Fruit fly (Drosophila melanogaster): ENCODE data around the gene CG31823.

DNA sequence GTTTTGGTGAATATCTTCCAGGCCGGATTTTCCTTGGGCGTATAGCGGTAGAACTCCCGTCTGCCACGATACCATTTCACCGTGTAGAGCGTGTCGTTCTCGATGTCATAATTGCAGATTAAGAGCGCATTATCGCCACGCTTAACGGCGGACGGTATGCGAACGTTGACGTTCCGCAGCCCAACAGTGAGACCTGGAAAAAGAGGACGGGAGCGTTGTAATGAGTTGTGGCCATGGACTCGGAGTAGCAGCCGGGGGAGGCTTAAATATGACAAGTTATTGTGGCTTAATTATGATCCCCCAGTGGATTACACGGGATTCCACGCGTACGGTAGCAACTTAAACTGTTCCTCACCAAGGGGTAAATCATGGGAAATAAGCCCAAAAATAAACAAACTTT is 7.8 kb upstream of the CG31823 start:
- TF ChIP-seq Myc (optimal IDR thresholded peaks at IDR 0.05) (no peak), Dif (GFP tag; optimal IDR thresholded peaks at IDR 0.05; ENCODE audit: partially characterized antibody) (no peak), dmrt93B (GFP tag; optimal IDR thresholded peaks at IDR 0.05) (no peak), fru (GFP tag; optimal IDR thresholded peaks at IDR 0.05) (no peak), Hr78 (GFP tag; optimal IDR thresholded peaks at IDR 0.05) (no peak)
